Worm (Caenorhabditis elegans): ENCODE results near the gene dpy-28.

The dpy-28 gene

ce11 chrIII:10759050-10760023 lies 3.6 kb upstream of the dpy-28 start, which contains the start of gene tasp-1:
Gene tasp-1, plus strand, starts transcription at chrIII:10759307.
- TF ChIP-seq mxl-1 (tag; optimal IDR thresholded peaks at IDR 0.05) (peak; percentile 95), snpc-4 (GFP tag; optimal IDR thresholded peaks at IDR 0.05) (peak; percentile 90), snpc-4 (tag; optimal IDR thresholded peaks at IDR 0.05) (peak; percentile 93 to 95 (median 93)), pbrm-1 (GFP tag; IDR thresholded peaks at IDR 0.05) (peak; percentile 100), attf-6 (GFP tag; IDR thresholded peaks at IDR 0.05) (peak; percentile 87), unc-130 (GFP tag; optimal IDR thresholded peaks at IDR 0.05) (peak; percentile 98), K12H6.12 (tag; optimal IDR thresholded peaks at IDR 0.05) (peak; percentile 100), bed-2 (GFP tag; IDR thresholded peaks at IDR 0.05) (peak; percentile 99), B0019.2 (GFP tag; conservative IDR thresholded peaks at IDR 0.05) (peak; percentile 98), lin-40 (tag; optimal IDR thresholded peaks at IDR 0.05) (peak; percentile 99), aptf-3 (GFP tag; IDR thresholded peaks at IDR 0.05) (peak; percentile 92; the same call in 1 of the 2 replicates), F52B5.7 (tag; optimal IDR thresholded peaks at IDR 0.05) (peak; percentile 99), lsl-1 (GFP tag; optimal IDR thresholded peaks at IDR 0.05) (peak; percentile 96), egl-18 (GFP tag; IDR thresholded peaks at IDR 0.05) (peak; percentile 100), gei-17 (GFP tag; optimal IDR thresholded peaks at IDR 0.05) (peak; percentile 95), B0336.3 (GFP tag; IDR thresholded peaks at IDR 0.05) (peak; percentile 100), egrh-3 (GFP tag; IDR thresholded peaks at IDR 0.05) (peak; percentile 96), sdz-38 (tag; optimal IDR thresholded peaks at IDR 0.05) (no peak), sptf-2 (GFP tag; optimal IDR thresholded peaks at IDR 0.05) (peak; percentile 99), Y53G8AR.9 (GFP tag; conservative IDR thresholded peaks at IDR 0.05) (peak; percentile 100), let-526 (GFP tag; IDR thresholded peaks at IDR 0.05) (peak; percentile 100), ccch-3 (GFP tag; optimal IDR thresholded peaks at IDR 0.05) (peak; percentile 69), zim-3 (tag; optimal IDR thresholded peaks at IDR 0.05) (peak; percentile 98), ztf-25 (GFP tag; IDR thresholded peaks at IDR 0.05) (peak; percentile 100), mel-28 (tag; optimal IDR thresholded peaks at IDR 0.05; ENCODE audit: borderline replicate concordance) (peak; percentile 94), rcor-1 (GFP tag; IDR thresholded peaks at IDR 0.05) (peak; percentile 99), let-607 (tag; optimal IDR thresholded peaks at IDR 0.05) (peak; percentile 96 to 97), ztf-28 (GFP tag; IDR thresholded peaks at IDR 0.05) (peak; percentile 100), K11D2.4 (GFP tag; IDR thresholded peaks at IDR 0.05) (peak; percentile 100), nfyb-1 (GFP tag; IDR thresholded peaks at IDR 0.05) (peak; percentile 100), fkh-3 (tag; optimal IDR thresholded peaks at IDR 0.05) (peak; percentile 67), xnd-1 (tag; optimal IDR thresholded peaks at IDR 0.05) (peak; percentile 77), hlh-12 (tag; optimal IDR thresholded peaks at IDR 0.05) (no peak), C17E4.6 (GFP tag; IDR thresholded peaks at IDR 0.05) (peak; percentile 100), athp-1 (tag; optimal IDR thresholded peaks at IDR 0.05) (peak; percentile 100), C06A6.2 (GFP tag; conservative IDR thresholded peaks at IDR 0.05) (peak; percentile 100), Y56A3A.18 (GFP tag; IDR thresholded peaks at IDR 0.05) (peak; percentile 98), F22D6.2 (tag; optimal IDR thresholded peaks at IDR 0.05) (peak; percentile 96), chd-7 (tag; optimal IDR thresholded peaks at IDR 0.05) (peak; percentile 100), F10E7.11 (tag; optimal IDR thresholded peaks at IDR 0.05) (peak; percentile 99), nhr-120 (GFP tag; IDR thresholded peaks at IDR 0.05) (peak; percentile 97), B0261.1 (tag; optimal IDR thresholded peaks at IDR 0.05) (peak; percentile 54), dox-1 (GFP tag; IDR thresholded peaks at IDR 0.05) (peak; percentile 100), madf-10 (tag; optimal IDR thresholded peaks at IDR 0.05) (peak; percentile 98), ceh-40 (GFP tag; IDR thresholded peaks at IDR 0.05) (peak; percentile 94), lag-1 (GFP tag; IDR thresholded peaks at IDR 0.05) (peak; percentile 95), Y95B8A.8 (GFP tag; IDR thresholded peaks at IDR 0.05) (peak; percentile 100)
